Worm (Caenorhabditis elegans) whole organism, young adult: ENCODE data around the gene F16G10.9.
A peak's percentile ranks its signal among the peaks of the same experiment; 100 is the strongest.

Source experiments
- F10E7.11 ChIP-seq: sonication (generic microtip); optimal IDR thresholded peaks from 2 replicates; lab custom pipeline; 2017; ENCODE audit warnings: mild to moderate bottlenecking, missing genetic modification characterization, moderate library complexity, missing compliant biosample characterization
- F33H1.4 ChIP-seq: fragments of 200-800 bp; sonication (Bioruptor generic); IDR thresholded peaks from 2 replicates; pipeline ENCODE4 v1.3.6; 2022; ENCODE audit warnings: missing genetic modification reagents, missing genetic modification characterization, missing compliant biosample characterization
- F49E8.2 ChIP-seq: sonication (generic microtip); optimal IDR thresholded peaks from 3 replicates; lab custom pipeline; 2017; ENCODE audit warnings: missing genetic modification characterization, mild to moderate bottlenecking, missing compliant biosample characterization, antibody characterized with exemption, moderate library complexity; ENCODE audit not compliant: insufficient read depth
- K12H6.12 ChIP-seq: fragments of 200-800 bp; sonication (Bioruptor generic); optimal IDR thresholded peaks from 2 replicates; lab custom pipeline; 2018; ENCODE audit warnings: mild to moderate bottlenecking, missing genetic modification characterization, missing compliant biosample characterization
- T26A5.8 ChIP-seq: sonication (generic microtip); optimal IDR thresholded peaks from 2 replicates; lab custom pipeline; 2016; ENCODE audit warnings: missing genetic modification characterization, missing compliant biosample characterization
- Y67H2A.10 ChIP-seq: fragments of 200-800 bp; sonication (Bioruptor generic); conservative IDR thresholded peaks from 2 replicates; pipeline ENCODE4 v1.3.6; 2022; ENCODE audit warnings: missing genetic modification reagents, missing genetic modification characterization, missing compliant biosample characterization
- ZK185.1 ChIP-seq: sonication (generic microtip); optimal IDR thresholded peaks from 2 replicates; lab custom pipeline; 2016; ENCODE audit warnings: mild to moderate bottlenecking, missing genetic modification characterization, missing compliant biosample characterization; ENCODE audit not compliant: poor library complexity, severe bottlenecking
- ama-1 ChIP-seq, 3 experiments: fragments of 150-350 bp in 1 of 3; sonication (generic microtip) in 2 of 3; optimal IDR thresholded peaks; 2 replicates each; lab custom pipeline; 2014 to 2018; ENCODE audit warnings: missing biosample characterization in 2 of 3, missing genetic modification characterization in 2 of 3, missing genetic modification reagents in 2 of 3
- atf-7 ChIP-seq: sonication (generic microtip); optimal IDR thresholded peaks from 2 replicates; lab custom pipeline; 2017; ENCODE audit warnings: mild to moderate bottlenecking, missing genetic modification characterization, missing compliant biosample characterization
- attf-5 ChIP-seq: fragments of 200-800 bp; sonication (Bioruptor generic); optimal IDR thresholded peaks from 2 replicates; lab custom pipeline; 2018; ENCODE audit warnings: mild to moderate bottlenecking, missing genetic modification characterization, missing compliant biosample characterization
- cebp-2 ChIP-seq: fragments of 200-800 bp; sonication (Bioruptor generic); IDR thresholded peaks from 2 replicates; pipeline ENCODE4 v1.3.6; 2022; ENCODE audit warnings: missing genetic modification characterization, missing compliant biosample characterization
- ceh-27 ChIP-seq: fragments of 200-800 bp; sonication (Bioruptor generic); optimal IDR thresholded peaks from 2 replicates; lab custom pipeline; 2018; ENCODE audit warnings: mild to moderate bottlenecking, missing genetic modification characterization, moderate library complexity, missing compliant biosample characterization
- ceh-58 ChIP-seq: fragments of 200-800 bp; sonication (Bioruptor generic); IDR thresholded peaks from 2 replicates; pipeline ENCODE4 v1.3.6; 2022; ENCODE audit warnings: missing genetic modification characterization, missing compliant biosample characterization
- chd-7 ChIP-seq: sonication (generic microtip); optimal IDR thresholded peaks from 2 replicates; lab custom pipeline; 2016; ENCODE audit warnings: mild to moderate bottlenecking, missing genetic modification characterization, moderate library complexity, missing compliant biosample characterization
- dpff-1 ChIP-seq: sonication (generic microtip); optimal IDR thresholded peaks from 2 replicates; lab custom pipeline; 2017; ENCODE audit warnings: mild to moderate bottlenecking, missing genetic modification characterization, missing compliant biosample characterization
- efl-1 ChIP-seq: fragments of 150-350 bp; optimal IDR thresholded peaks from 2 replicates; lab custom pipeline; 2014; ENCODE audit warnings: missing biosample characterization, missing genetic modification reagents, missing genetic modification characterization
- egrh-3 ChIP-seq: fragments of 200-800 bp; sonication (Bioruptor generic); IDR thresholded peaks from 2 replicates; pipeline ENCODE4 v1.3.6; 2022; ENCODE audit warnings: missing genetic modification reagents, missing genetic modification characterization, missing compliant biosample characterization
- ekl-4 ChIP-seq: fragments of 200-800 bp; sonication (Bioruptor generic); IDR thresholded peaks from 2 replicates; pipeline ENCODE4 v1.3.6; 2022; ENCODE audit warnings: missing genetic modification reagents, missing genetic modification characterization, missing compliant biosample characterization
- fkh-3 ChIP-seq: sonication (generic microtip); optimal IDR thresholded peaks from 2 replicates; lab custom pipeline; 2016; ENCODE audit warnings: mild to moderate bottlenecking, missing genetic modification characterization, missing compliant biosample characterization
- him-1 ChIP-seq: sonication (generic microtip); optimal IDR thresholded peaks from 2 replicates; lab custom pipeline; 2016; ENCODE audit warnings: missing genotype, missing genetic modification reagents, missing genetic modification characterization, missing compliant biosample characterization
- hlh-26 ChIP-seq: fragments of 200-800 bp; sonication (Bioruptor generic); conservative IDR thresholded peaks from 2 replicates; pipeline ENCODE4 v1.3.6; 2022; ENCODE audit warnings: missing genetic modification reagents, missing genetic modification characterization, missing compliant biosample characterization
- hrde-1 ChIP-seq: sonication (generic microtip); optimal IDR thresholded peaks from 2 replicates; lab custom pipeline; 2016; ENCODE audit warnings: missing genetic modification characterization, mild to moderate bottlenecking, missing compliant biosample characterization, moderate library complexity, missing genotype, missing genetic modification reagents, borderline replicate concordance
- hsf-1 ChIP-seq: fragments of 200-800 bp; sonication (Bioruptor generic); IDR thresholded peaks from 2 replicates; pipeline ENCODE4 v1.3.6; 2022; ENCODE audit warnings: missing genetic modification reagents, missing genetic modification characterization, missing compliant biosample characterization
- let-526 ChIP-seq: fragments of 200-800 bp; sonication (Bioruptor generic); IDR thresholded peaks from 2 replicates; pipeline ENCODE4 v1.3.6; 2022; ENCODE audit warnings: missing genetic modification reagents, missing genetic modification characterization, missing compliant biosample characterization
- let-607 ChIP-seq, 2 experiments: fragments of 200-800 bp in 1 of 2; sonication (Bioruptor generic) in 1 of 2; sonication (generic microtip) in 1 of 2; optimal IDR thresholded peaks; 2 replicates each; lab custom pipeline; 2016 to 2018; ENCODE audit warnings: mild to moderate bottlenecking in 2 of 2, missing compliant biosample characterization in 2 of 2, missing genetic modification characterization in 2 of 2, moderate library complexity in 2 of 2, missing genotype in 1 of 2
- lin-26 ChIP-seq: fragments of 200-800 bp; sonication (Bioruptor generic); IDR thresholded peaks from 2 replicates; pipeline ENCODE4 v1.3.6; 2022; ENCODE audit warnings: missing genetic modification reagents, missing genetic modification characterization, missing compliant biosample characterization
- lin-54 ChIP-seq: fragments of 200-800 bp; sonication (Bioruptor generic); optimal IDR thresholded peaks from 2 replicates; lab custom pipeline; 2018; ENCODE audit warnings: mild to moderate bottlenecking, missing genetic modification characterization, missing compliant biosample characterization
- mel-28 ChIP-seq: sonication (generic microtip); optimal IDR thresholded peaks from 2 replicates; lab custom pipeline; 2016; ENCODE audit warnings: borderline replicate concordance, mild to moderate bottlenecking, missing genetic modification characterization, missing compliant biosample characterization
- mes-4 ChIP-seq: sonication (generic microtip); optimal IDR thresholded peaks from 2 replicates; lab custom pipeline; 2016; ENCODE audit warnings: missing genotype, missing genetic modification characterization, missing compliant biosample characterization
- mxl-1 ChIP-seq: sonication (generic microtip); optimal IDR thresholded peaks from 2 replicates; lab custom pipeline; 2016; ENCODE audit warnings: missing genetic modification characterization, missing compliant biosample characterization
- nfya-1 ChIP-seq: sonication (generic microtip); optimal IDR thresholded peaks from 2 replicates; lab custom pipeline; 2017; ENCODE audit warnings: antibody characterized with exemption, missing compliant biosample characterization, missing genetic modification characterization, borderline replicate concordance; ENCODE audit not compliant: insufficient read depth
- nhr-179 ChIP-seq: sonication (generic microtip); optimal IDR thresholded peaks from 2 replicates; lab custom pipeline; 2016; ENCODE audit warnings: mild to moderate bottlenecking, missing genetic modification characterization, missing compliant biosample characterization
- nhr-27 ChIP-seq: fragments of 200-800 bp; sonication (Bioruptor generic); optimal IDR thresholded peaks from 2 replicates; lab custom pipeline; 2018; ENCODE audit warnings: mild to moderate bottlenecking, missing genetic modification characterization, moderate library complexity, missing compliant biosample characterization
- nhr-80 ChIP-seq: sonication (generic microtip); optimal IDR thresholded peaks from 2 replicates; lab custom pipeline; 2016; ENCODE audit warnings: missing genetic modification characterization, missing compliant biosample characterization
- repo-1 ChIP-seq: sonication (generic microtip); optimal IDR thresholded peaks from 2 replicates; lab custom pipeline; 2017; ENCODE audit warnings: mild to moderate bottlenecking, missing genetic modification characterization, missing compliant biosample characterization
- snpc-4 ChIP-seq, 5 experiments: fragments of 150-350 bp in 1 of 5; sonication (generic microtip) in 4 of 5; optimal IDR thresholded peaks; 2 replicates each; lab custom pipeline; 2014 to 2018; ENCODE audit warnings: missing genetic modification characterization in 5 of 5, missing biosample characterization in 3 of 5, antibody characterized with exemption in 2 of 5, mild to moderate bottlenecking in 2 of 5, missing compliant biosample characterization in 2 of 5, missing genotype in 2 of 5, moderate library complexity in 2 of 5, missing genetic modification reagents in 1 of 5
- tbp1 ChIP-seq: fragments of 200-800 bp; sonication (Bioruptor generic); optimal IDR thresholded peaks from 2 replicates; lab custom pipeline; 2018; ENCODE audit warnings: mild to moderate bottlenecking, missing genetic modification characterization, missing compliant biosample characterization
- unc-130 ChIP-seq: sonication (generic microtip); optimal IDR thresholded peaks from 2 replicates; lab custom pipeline; 2016; ENCODE audit warnings: missing genetic modification reagents, missing genetic modification characterization, missing compliant biosample characterization
- xnd-1 ChIP-seq: sonication (generic microtip); optimal IDR thresholded peaks from 2 replicates; lab custom pipeline; 2016; ENCODE audit warnings: missing genotype, missing genetic modification reagents, missing genetic modification characterization, missing compliant biosample characterization
- zim-3 ChIP-seq: sonication (generic microtip); optimal IDR thresholded peaks from 2 replicates; lab custom pipeline; 2017; ENCODE audit warnings: mild to moderate bottlenecking, missing genetic modification characterization, moderate library complexity, missing compliant biosample characterization
- ztf-26 ChIP-seq: sonication (generic microtip); optimal IDR thresholded peaks from 2 replicates; lab custom pipeline; 2017; ENCODE audit warnings: missing genetic modification characterization, missing compliant biosample characterization
- ztf-3 ChIP-seq: fragments of 200-800 bp; sonication (Bioruptor generic); optimal IDR thresholded peaks from 2 replicates; lab custom pipeline; 2018; ENCODE audit warnings: mild to moderate bottlenecking, missing genetic modification characterization, missing compliant biosample characterization

Gene F16G10.9

DNA sequence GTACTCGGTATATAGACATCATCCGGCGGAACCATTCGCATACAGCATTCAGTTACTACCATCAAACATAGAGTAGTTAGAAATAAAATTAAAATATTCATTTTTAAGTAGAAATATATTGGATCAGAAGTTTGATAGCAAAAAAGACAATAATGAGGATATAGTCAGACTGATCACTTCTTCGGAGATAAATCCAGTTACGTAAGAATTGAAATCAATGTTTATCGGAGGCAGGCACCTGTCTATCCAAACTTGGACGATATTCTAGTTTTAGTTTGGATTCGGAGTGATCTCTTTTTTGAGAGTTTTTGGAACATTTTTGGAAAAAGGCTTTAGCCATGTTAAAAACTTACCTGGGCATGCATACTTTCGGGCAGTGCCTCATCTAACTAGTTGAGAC is 2.1 kb downstream of the F16G10.9 start, which contains the start of gene F16G10.8:
Gene F16G10.8 (minus strand): TSS at position 101 of the 400 bp plus-strand sequence.
- no peak for TF ChIP-seq fkh-3 (tag; lab: Kevin White, UChicago)
- no peak for TF ChIP-seq hsf-1 (GFP tag; lab: Robert Waterston, UW)
- TF ChIP-seq F10E7.11, result no peak
- TF ChIP-seq F49E8.2 (tag; lab: Kevin White, UChicago), result no peak

DNA sequence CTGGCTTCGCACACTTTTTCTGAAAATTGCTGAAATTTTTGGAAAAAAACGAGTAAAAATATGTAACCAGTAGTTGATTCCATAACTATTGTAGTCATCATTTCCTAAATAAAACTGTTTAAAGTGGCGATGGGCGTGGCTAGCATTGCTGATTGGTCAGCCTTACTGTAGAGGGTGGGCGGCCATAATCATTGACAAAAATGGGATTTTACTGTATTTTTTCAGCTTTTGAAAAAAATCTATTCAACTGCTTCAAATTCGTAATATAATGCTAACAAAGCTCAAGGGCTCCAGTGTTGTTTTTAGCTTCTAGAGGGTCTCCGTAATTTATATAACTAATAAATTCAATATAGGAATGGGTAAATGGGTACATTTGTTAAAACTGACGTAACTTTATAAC is 5.2 kb downstream of the F16G10.9 start, which contains the start of gene F16G10.7:
Gene F16G10.7 (minus strand): TSS at position 101 of the 400 bp plus-strand sequence.
- TF ChIP-seq unc-130 (GFP tag; lab: Kevin White, UChicago) (no peak), F10E7.11 (no peak), zim-3 (tag; lab: Kevin White, UChicago) (no peak), efl-1 (GFP tag; lab: Kevin White, UChicago) (no peak), ekl-4 (no peak), tbp1 (GFP tag; lab: Kevin White, UChicago) (no peak), ztf-26 (tag; lab: Kevin White, UChicago) (no peak), nhr-179 (tag; lab: Kevin White, UChicago) (no peak), cebp-2 (GFP tag; lab: Robert Waterston, UW) (no peak), ceh-27 (no peak), mel-28 (no peak), hlh-26 (no peak)

DNA sequence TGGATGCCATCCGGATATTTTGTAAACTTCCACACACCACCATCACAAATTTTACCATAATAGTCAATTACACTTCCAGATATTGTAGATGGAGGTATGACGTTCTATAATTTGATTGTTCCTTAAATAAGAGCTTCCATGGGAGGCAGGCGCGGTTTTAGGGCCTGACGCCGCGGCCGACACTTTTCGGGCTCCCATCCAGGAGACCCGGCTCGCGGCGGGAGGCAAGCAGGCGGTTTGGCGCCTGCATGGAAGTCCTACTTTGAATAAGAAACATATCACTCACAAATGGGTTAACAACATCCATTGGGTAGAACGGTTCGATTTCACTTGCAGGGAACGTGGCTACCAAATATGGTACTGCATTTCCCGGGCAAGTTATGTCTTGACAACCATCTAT is 5.7 kb downstream of the F16G10.9 start:
- TF ChIP-seq egrh-3 (peak; percentile 55; the same call in 1 of the 2 replicates), nfya-1 (tag; lab: Kevin White, UChicago) (no peak)

DNA sequence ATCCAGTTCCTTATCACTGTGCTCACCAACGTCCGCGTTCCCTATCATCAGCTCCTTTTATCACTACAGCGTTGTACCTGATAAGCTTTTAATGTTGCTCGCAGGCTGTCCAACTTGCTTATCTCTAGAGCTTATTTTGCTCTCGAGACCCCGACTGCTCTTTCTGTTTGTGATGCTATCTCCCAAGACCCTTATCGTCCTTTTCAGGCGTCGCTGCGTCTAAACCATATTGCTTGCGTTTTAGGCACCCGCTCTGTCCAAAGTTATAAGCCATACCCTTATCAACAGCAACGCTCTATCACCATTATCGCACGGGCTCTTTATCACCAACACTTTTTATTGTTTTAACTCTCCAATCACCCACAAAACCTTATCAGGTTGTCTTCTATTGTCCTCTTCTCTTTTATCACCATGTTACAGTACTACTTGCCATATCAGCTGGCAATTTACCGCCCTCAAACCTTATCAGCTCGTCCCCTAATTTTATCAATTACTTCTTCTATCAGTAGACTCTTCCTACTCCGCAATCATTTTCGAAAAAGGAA is 6.9 kb downstream of the F16G10.9 start:
- peak; percentile 99 for TF ChIP-seq atf-7 (tag; lab: Kevin White, UChicago)
- TF ChIP-seq him-1 (tag; lab: Kevin White, UChicago), result no peak
- TF ChIP-seq T26A5.8 (tag; lab: Kevin White, UChicago), result no peak
- TF ChIP-seq ama-1 (optimal IDR thresholded peaks at IDR 0.05; lab: Kevin White, UChicago), result no peak
- no peak for TF ChIP-seq ama-1 (GFP tag; optimal IDR thresholded peaks at IDR 0.05; lab: Kevin White, UChicago)
- TF ChIP-seq ZK185.1 (tag; lab: Kevin White, UChicago), result no peak
- peak; percentile 76 for TF ChIP-seq repo-1 (tag; lab: Kevin White, UChicago)
- TF ChIP-seq nhr-80 (tag; lab: Kevin White, UChicago), result peak; percentile 100
- TF ChIP-seq mxl-1 (tag; lab: Kevin White, UChicago), result no peak
- TF ChIP-seq attf-5 (GFP tag; lab: Kevin White, UChicago), result peak; percentile 3
- TF ChIP-seq ztf-3 (GFP tag; lab: Kevin White, UChicago), result peak; percentile 80
- no peak for TF ChIP-seq Y67H2A.10 (GFP tag; lab: Robert Waterston, UW)
- no peak for TF ChIP-seq K12H6.12
- TF ChIP-seq mes-4 (tag; lab: Kevin White, UChicago), result no peak
- TF ChIP-seq snpc-4 (GFP tag; optimal IDR thresholded peaks at IDR 0.05; lab: Kevin White, UChicago), result no peak
- TF ChIP-seq snpc-4 (tag; optimal IDR thresholded peaks at IDR 0.05; lab: Kevin White, UChicago), result peak in 1 of 4 experiments; percentile 44
- TF ChIP-seq nfya-1 (tag; lab: Kevin White, UChicago), result no peak
- no peak for TF ChIP-seq F49E8.2 (tag; lab: Kevin White, UChicago)
- no peak for TF ChIP-seq xnd-1 (tag; lab: Kevin White, UChicago)
- no peak for TF ChIP-seq lin-26 (GFP tag; lab: Robert Waterston, UW)
- peak; percentile 79 to 88 for TF ChIP-seq let-607 (tag; optimal IDR thresholded peaks at IDR 0.05; lab: Kevin White, UChicago)
- 0 out of 2 replicates have a peak, but pooled peaks have one; percentile 17 for TF ChIP-seq let-526 (GFP tag; lab: Robert Waterston, UW)
- no peak for TF ChIP-seq ceh-58 (GFP tag; lab: Robert Waterston, UW)
- TF ChIP-seq chd-7 (tag; lab: Kevin White, UChicago), result peak; percentile 31
- TF ChIP-seq dpff-1 (tag; lab: Kevin White, UChicago), result no peak
- no peak for TF ChIP-seq lin-54
- no peak for TF ChIP-seq nhr-27 (tag; lab: Kevin White, UChicago)
- no peak for TF ChIP-seq F33H1.4
- TF ChIP-seq hrde-1 (tag; lab: Kevin White, UChicago), result no peak
